Worm (Caenorhabditis elegans): ENCODE results near the gene K12H6.4.

The K12H6.4 gene

DNA sequence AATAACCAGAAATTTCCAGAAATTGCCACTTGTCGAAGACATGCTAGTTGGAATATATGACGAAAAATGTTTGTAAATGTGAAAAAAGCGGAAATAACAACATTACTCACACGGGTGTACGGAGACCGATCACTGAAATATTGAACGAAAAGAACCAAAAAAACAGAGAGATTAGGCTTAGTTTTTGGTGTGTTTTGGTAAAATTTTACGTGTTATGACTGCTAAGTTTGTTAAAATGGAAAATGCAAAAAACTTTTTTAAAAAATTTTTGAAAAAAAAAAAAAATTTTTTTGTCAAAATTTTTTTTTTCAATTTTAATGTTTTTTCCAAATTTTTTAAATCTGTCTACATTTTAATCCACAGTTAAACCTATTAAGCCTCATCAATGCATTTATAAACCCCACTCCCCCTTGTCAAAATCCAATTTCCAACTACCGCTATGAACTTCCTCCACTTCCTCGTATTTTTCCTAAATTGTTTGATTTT lies 1.6 kb downstream of the K12H6.4 start, which contains the start of the genes fut-4 and K12H6.10:
Gene fut-4, minus strand, starts transcription at position 101 of the 486 bp plus-strand sequence.
Gene K12H6.10, plus strand, starts transcription at position 436 of the 486 bp plus-strand sequence.
- TF ChIP-seq nhr-6 (tag; optimal IDR thresholded peaks at IDR 0.05) (no peak), alr-1 (tag; optimal IDR thresholded peaks at IDR 0.05) (no peak), nhr-23 (tag; optimal IDR thresholded peaks at IDR 0.05) (no peak), nhr-10 (tag; optimal IDR thresholded peaks at IDR 0.05) (no peak), sma-3 (GFP tag; optimal IDR thresholded peaks at IDR 0.05) (no peak), egl-27 (tag; optimal IDR thresholded peaks at IDR 0.05) (no peak), Y55F3AM.14 (GFP tag; optimal IDR thresholded peaks at IDR 0.05) (no peak), nhr-12 (tag; optimal IDR thresholded peaks at IDR 0.05) (no peak), lin-13 (GFP tag; optimal IDR thresholded peaks at IDR 0.05) (no peak), zag-1 (tag; optimal IDR thresholded peaks at IDR 0.05) (no peak), lin-11 (tag; optimal IDR thresholded peaks at IDR 0.05) (no peak), aly-2 (tag; optimal IDR thresholded peaks at IDR 0.05) (no peak), unc-62 (GFP tag; optimal IDR thresholded peaks at IDR 0.05) (no peak), unc-39 (tag; optimal IDR thresholded peaks at IDR 0.05) (no peak), F13H6.1 (tag; optimal IDR thresholded peaks at IDR 0.05) (no peak)

DNA sequence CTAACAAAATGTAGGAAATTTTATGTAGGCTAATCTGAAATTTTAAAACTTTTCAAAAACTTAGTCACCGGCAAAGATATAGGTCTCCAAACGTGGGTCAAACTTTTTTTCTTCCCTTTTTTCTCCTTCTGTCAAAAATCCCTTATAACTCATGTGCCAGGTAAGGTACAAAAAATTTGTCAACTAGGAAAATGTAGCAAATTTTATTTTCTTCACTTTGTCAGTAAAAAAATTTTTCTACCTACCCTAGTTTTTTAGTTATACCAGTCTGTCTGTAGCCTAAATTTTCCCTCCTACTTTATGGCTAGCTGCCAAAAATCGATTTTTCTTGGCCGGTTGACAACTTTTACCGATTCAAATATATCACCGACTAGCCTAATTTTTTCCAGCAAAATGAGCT lies 7.4 kb downstream of the K12H6.4 start, which contains the start of gene set-13:
Gene set-13, plus strand, starts transcription at position 301 of the 400 bp plus-strand sequence.
- no peak for TF ChIP-seq R02D3.7 (tag; optimal IDR thresholded peaks at IDR 0.05)
- TF ChIP-seq zag-1 (tag; optimal IDR thresholded peaks at IDR 0.05) = no peak
- no peak for TF ChIP-seq nhr-6 (tag; optimal IDR thresholded peaks at IDR 0.05)
- no peak for TF ChIP-seq ceh-16 (tag; optimal IDR thresholded peaks at IDR 0.05)
- no peak for TF ChIP-seq nhr-21 (tag; optimal IDR thresholded peaks at IDR 0.05)
- no peak for TF ChIP-seq crh-2 (tag; optimal IDR thresholded peaks at IDR 0.05)
- TF ChIP-seq unc-55 (GFP tag; optimal IDR thresholded peaks at IDR 0.05) = no peak
- TF ChIP-seq nhr-12 (tag; optimal IDR thresholded peaks at IDR 0.05) = no peak
- TF ChIP-seq ZK546.5 (tag; optimal IDR thresholded peaks at IDR 0.05) = no peak
- no peak for TF ChIP-seq lin-13 (GFP tag; optimal IDR thresholded peaks at IDR 0.05)
- no peak for TF ChIP-seq sma-9 (GFP tag; optimal IDR thresholded peaks at IDR 0.05)
- TF ChIP-seq sma-9 (tag; optimal IDR thresholded peaks at IDR 0.05) = no peak
- TF ChIP-seq elt-3 (tag; optimal IDR thresholded peaks at IDR 0.05) = no peak
- TF ChIP-seq nhr-77 (tag; optimal IDR thresholded peaks at IDR 0.05) = no peak

DNA sequence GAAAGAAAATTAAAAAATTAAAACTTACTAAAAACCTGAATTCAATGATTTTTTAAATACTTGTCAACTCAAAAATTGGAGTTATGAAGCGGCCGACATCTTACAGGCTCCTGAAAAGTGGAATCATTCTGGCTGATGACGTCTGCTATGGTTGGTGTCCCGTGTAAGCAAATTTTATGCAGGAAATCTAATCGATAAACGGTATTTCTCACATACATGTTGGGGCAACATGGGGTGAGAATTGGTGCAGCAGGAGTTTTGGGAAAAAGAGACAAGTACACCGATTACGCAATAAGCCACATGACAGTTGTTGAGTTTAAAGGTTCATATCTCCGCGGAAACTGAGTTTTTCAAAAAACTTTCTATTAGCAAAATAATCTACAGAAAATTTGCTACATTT lies 8.6 kb downstream of the K12H6.4 start, which contains the start of gene K12H6.2:
Gene K12H6.2, minus strand, starts transcription at position 101 of the 400 bp plus-strand sequence.
- TF ChIP-seq sem-4 (tag; optimal IDR thresholded peaks at IDR 0.05) = no peak
- TF ChIP-seq alr-1 (tag; optimal IDR thresholded peaks at IDR 0.05) = no peak
- TF ChIP-seq nhr-11 (tag; optimal IDR thresholded peaks at IDR 0.05) = no peak
- TF ChIP-seq elt-1 (tag; optimal IDR thresholded peaks at IDR 0.05) = no peak
- TF ChIP-seq unc-39 (tag; optimal IDR thresholded peaks at IDR 0.05) = no peak
- TF ChIP-seq unc-62 (GFP tag; optimal IDR thresholded peaks at IDR 0.05) = no peak
- TF ChIP-seq C34F6.9 (tag; optimal IDR thresholded peaks at IDR 0.05) = no peak
- TF ChIP-seq mab-5 (tag; optimal IDR thresholded peaks at IDR 0.05) = no peak
- TF ChIP-seq aly-2 (tag; optimal IDR thresholded peaks at IDR 0.05) = no peak
- no peak for TF ChIP-seq blmp-1 (tag; optimal IDR thresholded peaks at IDR 0.05; ENCODE audit: insufficient read depth)
- TF ChIP-seq egl-27 (tag; optimal IDR thresholded peaks at IDR 0.05) = no peak
- TF ChIP-seq elt-3 (tag; optimal IDR thresholded peaks at IDR 0.05) = no peak
- no peak for TF ChIP-seq nhr-6 (tag; optimal IDR thresholded peaks at IDR 0.05)
- TF ChIP-seq ama-1 (optimal IDR thresholded peaks at IDR 0.05) = no peak
- TF ChIP-seq snpc-4 (tag; optimal IDR thresholded peaks at IDR 0.05) = no peak
- TF ChIP-seq lin-11 (tag; optimal IDR thresholded peaks at IDR 0.05) = no peak
- no peak for TF ChIP-seq ztf-11 (tag; optimal IDR thresholded peaks at IDR 0.05)

DNA sequence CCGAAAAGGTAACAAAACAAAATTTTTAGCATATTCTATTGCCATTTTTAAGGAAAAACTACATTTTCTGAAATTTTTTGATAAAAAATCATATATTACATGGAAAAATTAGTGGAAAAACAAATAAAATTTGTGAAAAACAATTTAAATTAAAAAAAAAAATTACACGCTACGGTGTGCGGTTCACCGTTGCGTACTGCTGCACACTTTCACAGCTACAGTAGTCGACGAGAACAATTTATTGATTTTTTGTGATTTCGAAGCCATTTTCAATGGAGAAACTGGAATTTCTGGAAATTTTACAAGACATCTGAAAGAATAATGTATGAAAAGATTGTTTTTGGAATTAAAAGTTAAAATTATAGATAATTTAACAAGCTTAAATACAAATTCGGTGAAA lies 9.1 kb downstream of the K12H6.4 start:
- no peak for TF ChIP-seq nhr-77 (tag; optimal IDR thresholded peaks at IDR 0.05)
- no peak for TF ChIP-seq nhr-6 (tag; optimal IDR thresholded peaks at IDR 0.05)

DNA sequence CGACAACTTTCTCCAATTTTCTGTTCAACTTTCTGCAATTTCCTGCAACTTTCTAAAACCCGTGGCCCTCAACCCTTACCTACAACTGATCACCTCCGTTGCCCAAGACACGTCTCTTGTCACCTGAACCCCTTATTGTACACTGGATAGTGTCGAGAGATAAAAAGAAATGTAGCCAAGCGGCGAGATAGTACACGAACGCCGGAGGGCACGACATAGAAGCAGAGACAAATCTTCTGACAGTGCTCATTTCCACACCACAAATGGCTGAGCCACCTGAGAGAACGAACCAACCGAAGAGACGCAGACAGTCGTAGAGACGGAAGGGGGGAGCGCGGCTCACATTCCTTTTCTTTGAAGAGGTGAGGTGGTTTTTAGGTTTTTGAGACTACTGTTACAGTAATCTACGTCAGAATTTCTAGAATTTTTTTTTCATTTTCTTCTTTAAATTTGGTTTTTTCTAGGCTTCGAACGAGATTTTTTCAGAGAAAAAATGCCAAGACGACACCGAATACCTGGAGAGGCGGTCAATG lies 16.3 kb downstream of the K12H6.4 start, which contains the start of gene K12H6.12:
Gene K12H6.12, plus strand, starts transcription at position 483 of the 533 bp plus-strand sequence.
- TF ChIP-seq nhr-77 (tag; optimal IDR thresholded peaks at IDR 0.05) = no peak
- TF ChIP-seq F13H6.1 (tag; optimal IDR thresholded peaks at IDR 0.05) = peak; percentile 0
